Worm (Caenorhabditis elegans) whole organism, mixed stage, embryonic: ENCODE results near the gene F31A3.3.

ENCODE experiments used
- elt-3 ChIP-seq: fragments of 150-350 bp; optimal IDR thresholded peaks from 2 replicates; lab custom pipeline; 2014; ENCODE audit warnings: missing biosample characterization, missing genetic modification characterization
- mls-2 ChIP-seq: sonication (generic microtip); optimal IDR thresholded peaks from 2 replicates; lab custom pipeline; 2016; ENCODE audit warnings: mild to moderate bottlenecking, missing genetic modification characterization, moderate library complexity, missing compliant biosample characterization
- nhr-237 ChIP-seq: fragments of 150-350 bp; optimal IDR thresholded peaks from 2 replicates; lab custom pipeline; 2014; ENCODE audit warnings: missing biosample characterization, missing genetic modification characterization
- nhr-28 ChIP-seq: fragments of 150-350 bp; optimal IDR thresholded peaks from 2 replicates; lab custom pipeline; 2014; ENCODE audit warnings: missing biosample characterization, missing genetic modification characterization
- nhr-76 ChIP-seq: sonication (generic microtip); optimal IDR thresholded peaks from 2 replicates; lab custom pipeline; 2017; ENCODE audit warnings: missing biosample characterization, missing genetic modification characterization
- sem-2 ChIP-seq: fragments of 200-800 bp; sonication (Bioruptor generic); optimal IDR thresholded peaks from 2 replicates; lab custom pipeline; 2018; ENCODE audit warnings: mild to moderate bottlenecking, missing genetic modification characterization, missing compliant biosample characterization
- snpc-4 ChIP-seq: fragments of 150-350 bp; optimal IDR thresholded peaks from 2 replicates; lab custom pipeline; 2014; ENCODE audit warnings: missing biosample characterization, missing genetic modification characterization
- unc-120 ChIP-seq: sonication (generic microtip); optimal IDR thresholded peaks from 2 replicates; lab custom pipeline; 2017; ENCODE audit warnings: missing genetic modification characterization, missing compliant biosample characterization; ENCODE audit not compliant: poor library complexity, severe bottlenecking
- unc-62 ChIP-seq: fragments of 150-350 bp; optimal IDR thresholded peaks from 2 replicates; lab custom pipeline; 2014; ENCODE audit warnings: missing biosample characterization, missing genetic modification reagents, missing genetic modification characterization
- ztf-11 ChIP-seq: fragments of 150-350 bp; optimal IDR thresholded peaks from 2 replicates; lab custom pipeline; 2014; ENCODE audit warnings: missing biosample characterization, missing genetic modification characterization

DNA sequence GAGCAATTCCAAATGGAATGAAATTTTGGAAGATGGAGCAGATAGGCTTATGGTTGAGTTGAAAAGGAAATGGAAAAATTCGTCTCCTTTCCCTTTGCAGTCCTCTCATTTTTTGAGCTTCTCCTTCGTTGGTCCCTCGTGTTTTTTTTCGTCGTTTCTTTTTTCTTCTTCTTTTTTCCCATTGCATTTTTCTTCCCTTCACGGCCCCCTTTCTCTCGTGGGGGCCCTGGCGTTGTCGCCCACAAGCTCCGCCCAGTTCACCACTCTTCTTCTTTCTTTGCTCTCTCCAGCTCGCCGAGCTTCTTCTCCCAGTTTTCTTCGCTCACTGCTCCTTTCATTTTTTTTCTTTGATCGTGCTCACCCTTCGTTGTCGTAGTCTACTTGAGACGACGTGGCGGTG, 14.4 kb downstream of the F31A3.3 start:
- TF ChIP-seq nhr-28 (tag; lab: Kevin White, UChicago) (no peak), nhr-76 (no peak), snpc-4 (tag; lab: Kevin White, UChicago) (no peak), sem-2 (GFP tag; lab: Kevin White, UChicago) (no peak), unc-62 (GFP tag; lab: Kevin White, UChicago) (no peak), unc-120 (no peak), nhr-237 (tag; lab: Kevin White, UChicago) (no peak), ztf-11 (no peak), elt-3 (no peak), mls-2 (tag; lab: Kevin White, UChicago) (no peak)
